Worm (Caenorhabditis elegans) whole organism, L1 larva: ENCODE data around the gene F15B10.3.

ENCODE experiments used
- ces-1 ChIP-seq: fragments of 150-350 bp; optimal IDR thresholded peaks from 2 replicates; lab custom pipeline; 2014; ENCODE audit warnings: missing biosample characterization, missing genetic modification reagents, missing genetic modification characterization
- grh-1 ChIP-seq: fragments of 200-800 bp; sonication (Bioruptor generic); IDR thresholded peaks from 2 replicates; pipeline ENCODE4 v1.3.6; 2022; ENCODE audit warnings: missing genetic modification reagents, missing genetic modification characterization, missing compliant biosample characterization
- nhr-28 ChIP-seq: fragments of 150-350 bp; optimal IDR thresholded peaks from 2 replicates; lab custom pipeline; 2014; ENCODE audit warnings: missing biosample characterization, missing genetic modification characterization
- zag-1 ChIP-seq: fragments of 150-350 bp; optimal IDR thresholded peaks from 2 replicates; lab custom pipeline; 2014; ENCODE audit warnings: missing biosample characterization, missing genetic modification characterization

- TF ChIP-seq grh-1 (GFP tag; lab: Robert Waterston, UW) (no peak), ces-1 (GFP tag; lab: Kevin White, UChicago) (no peak), nhr-28 (tag; lab: Kevin White, UChicago) (no peak), zag-1 (no peak)
Measured at ce11 chrIV:6588080-6588613, 14.3 kb upstream of the F15B10.3 start.
